Worm (Caenorhabditis elegans): Measurements from ENCODE around the gene T03G11.10.

The T03G11.10 gene

DNA sequence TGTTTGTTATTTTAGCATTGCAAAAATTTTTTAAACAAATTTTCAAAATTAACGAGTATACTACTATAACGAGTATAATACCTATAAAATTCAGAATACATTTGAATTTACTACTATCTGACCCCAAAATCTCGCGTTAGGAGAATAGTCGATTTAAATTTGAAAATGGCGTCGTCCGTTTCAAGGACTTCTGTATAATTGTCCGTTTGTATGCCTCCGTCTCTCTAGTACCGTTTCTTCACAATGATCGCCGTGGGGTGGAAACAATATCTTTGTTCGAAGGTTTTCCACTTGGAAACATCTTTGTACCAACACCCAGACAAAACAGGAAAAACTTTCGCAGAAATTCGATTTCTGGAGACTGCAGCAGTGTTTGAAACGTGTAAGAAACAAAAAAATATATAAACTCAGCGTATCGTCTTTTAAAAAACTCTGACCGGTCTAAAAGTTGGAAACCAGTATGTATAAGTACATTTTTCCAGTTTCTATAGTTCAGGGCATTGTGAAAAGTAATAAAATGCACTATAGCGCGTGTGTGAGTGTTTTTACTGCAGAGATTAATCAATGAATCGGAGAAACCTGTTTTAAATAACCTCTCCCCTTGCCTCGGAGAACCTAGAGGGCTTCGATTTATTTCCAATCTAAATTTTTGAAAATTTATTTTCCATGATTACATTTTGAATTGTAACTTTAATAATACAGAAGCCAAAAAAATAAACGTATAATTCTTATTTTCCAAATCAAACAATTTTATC, 33.1 kb downstream of the T03G11.10 start:
- TF ChIP-seq cog-1 (tag; optimal IDR thresholded peaks at IDR 0.05) (no peak), ref-1 (GFP tag; conservative IDR thresholded peaks at IDR 0.05) (no peak), T22C8.4 (GFP tag; IDR thresholded peaks at IDR 0.05) (no peak), med-1 (GFP tag; optimal IDR thresholded peaks at IDR 0.05; ENCODE audit: insufficient read depth) (no peak), ztf-29 (GFP tag; IDR thresholded peaks at IDR 0.05) (no peak), flt-1 (GFP tag; IDR thresholded peaks at IDR 0.05) (no peak), ztf-23 (GFP tag; IDR thresholded peaks at IDR 0.05) (no peak), tab-1 (GFP tag; IDR thresholded peaks at IDR 0.05) (no peak), klf-2 (GFP tag; conservative IDR thresholded peaks at IDR 0.05) (no peak)

DNA sequence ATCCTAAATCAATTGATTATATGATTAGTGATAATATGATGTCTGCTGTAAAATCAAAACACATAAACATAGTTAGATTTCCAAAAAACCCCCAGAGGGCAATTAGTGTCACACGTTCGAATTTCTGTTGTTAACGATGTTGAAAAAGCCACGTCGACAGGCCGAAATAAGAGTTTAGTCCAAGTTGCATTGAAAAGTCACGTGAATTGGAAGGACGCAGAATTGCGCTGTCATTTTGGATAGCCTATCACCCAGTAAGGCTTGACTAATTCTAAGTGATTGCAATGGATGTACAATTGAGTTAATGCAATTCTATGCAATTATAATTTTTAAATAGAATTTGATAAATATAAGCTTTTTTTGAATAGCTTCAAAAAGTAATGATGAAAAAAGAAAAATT, 35.4 kb downstream of the T03G11.10 start:
- TF ChIP-seq ref-1 (GFP tag; conservative IDR thresholded peaks at IDR 0.05) (no peak), med-1 (GFP tag; optimal IDR thresholded peaks at IDR 0.05; ENCODE audit: insufficient read depth) (no peak), ztf-29 (GFP tag; IDR thresholded peaks at IDR 0.05) (no peak), cog-1 (tag; optimal IDR thresholded peaks at IDR 0.05) (no peak), klf-2 (GFP tag; conservative IDR thresholded peaks at IDR 0.05) (no peak), tab-1 (GFP tag; IDR thresholded peaks at IDR 0.05) (no peak), ztf-23 (GFP tag; IDR thresholded peaks at IDR 0.05) (no peak), T22C8.4 (GFP tag; IDR thresholded peaks at IDR 0.05) (no peak), flt-1 (GFP tag; IDR thresholded peaks at IDR 0.05) (no peak)

DNA sequence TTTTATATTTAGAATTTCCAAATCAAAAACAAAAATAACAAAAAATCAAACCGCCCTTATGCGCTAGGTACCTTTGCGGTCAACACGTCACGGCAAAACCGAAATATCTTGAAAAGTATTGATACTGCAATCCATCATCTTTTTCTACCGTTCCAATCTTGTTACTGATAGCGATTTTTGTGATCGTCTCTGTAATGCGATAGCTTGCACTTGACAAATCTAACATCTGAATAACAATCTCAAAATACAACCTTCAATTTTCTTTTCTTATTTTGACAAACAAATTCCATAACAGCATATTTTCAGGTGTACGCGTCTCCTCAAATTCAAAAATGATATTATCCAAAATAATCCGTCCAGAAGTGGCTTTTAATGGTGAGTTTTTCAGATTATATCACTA, 37.0 kb downstream of the T03G11.10 start, which contains the start of gene tbc-7:
tbc-7 (plus strand) TSS at position 301 of the 400 bp plus-strand sequence.
- TF ChIP-seq cog-1 (tag; optimal IDR thresholded peaks at IDR 0.05) (no peak), ztf-29 (GFP tag; IDR thresholded peaks at IDR 0.05) (no peak), flt-1 (GFP tag; IDR thresholded peaks at IDR 0.05) (no peak), ztf-23 (GFP tag; IDR thresholded peaks at IDR 0.05) (no peak), T22C8.4 (GFP tag; IDR thresholded peaks at IDR 0.05) (no peak), tab-1 (GFP tag; IDR thresholded peaks at IDR 0.05) (no peak), ref-1 (GFP tag; conservative IDR thresholded peaks at IDR 0.05) (no peak), med-1 (GFP tag; optimal IDR thresholded peaks at IDR 0.05; ENCODE audit: insufficient read depth) (no peak), klf-2 (GFP tag; conservative IDR thresholded peaks at IDR 0.05) (no peak)

DNA sequence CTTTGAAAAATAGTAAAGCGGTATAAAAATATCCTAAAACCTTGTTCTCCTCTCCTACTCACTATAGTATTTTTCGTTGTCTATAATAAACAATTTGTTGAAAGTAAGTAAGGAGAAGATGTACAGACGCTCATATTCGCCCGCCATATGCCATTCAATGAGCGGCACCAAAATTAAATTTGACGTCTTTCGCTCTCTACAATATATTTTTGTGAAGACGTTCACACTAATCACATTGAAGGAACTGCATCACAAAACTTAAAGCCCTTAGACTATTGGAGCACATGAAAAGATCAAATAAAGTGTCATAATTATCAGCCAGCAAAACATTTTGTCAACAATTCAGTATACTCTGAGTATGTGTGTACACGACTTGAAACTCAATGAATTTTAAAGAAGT, 39.2 kb downstream of the T03G11.10 start:
- TF ChIP-seq klf-2 (GFP tag; conservative IDR thresholded peaks at IDR 0.05) (no peak), cog-1 (tag; optimal IDR thresholded peaks at IDR 0.05) (no peak), med-1 (GFP tag; optimal IDR thresholded peaks at IDR 0.05; ENCODE audit: insufficient read depth) (no peak), ztf-29 (GFP tag; IDR thresholded peaks at IDR 0.05) (no peak)

- TF ChIP-seq tab-1 (GFP tag; IDR thresholded peaks at IDR 0.05) = no peak
- TF ChIP-seq med-1 (GFP tag; optimal IDR thresholded peaks at IDR 0.05; ENCODE audit: insufficient read depth) = no peak
- no peak for TF ChIP-seq ztf-23 (GFP tag; IDR thresholded peaks at IDR 0.05)
Measured at ce11 chrX:5129447-5129846, 41.5 kb downstream of the T03G11.10 start.

ce11 chrX:5124288-5124687, 46.7 kb downstream of the T03G11.10 start:
- TF ChIP-seq tab-1 (GFP tag; IDR thresholded peaks at IDR 0.05) = no peak
- no peak for TF ChIP-seq flt-1 (GFP tag; IDR thresholded peaks at IDR 0.05)

DNA sequence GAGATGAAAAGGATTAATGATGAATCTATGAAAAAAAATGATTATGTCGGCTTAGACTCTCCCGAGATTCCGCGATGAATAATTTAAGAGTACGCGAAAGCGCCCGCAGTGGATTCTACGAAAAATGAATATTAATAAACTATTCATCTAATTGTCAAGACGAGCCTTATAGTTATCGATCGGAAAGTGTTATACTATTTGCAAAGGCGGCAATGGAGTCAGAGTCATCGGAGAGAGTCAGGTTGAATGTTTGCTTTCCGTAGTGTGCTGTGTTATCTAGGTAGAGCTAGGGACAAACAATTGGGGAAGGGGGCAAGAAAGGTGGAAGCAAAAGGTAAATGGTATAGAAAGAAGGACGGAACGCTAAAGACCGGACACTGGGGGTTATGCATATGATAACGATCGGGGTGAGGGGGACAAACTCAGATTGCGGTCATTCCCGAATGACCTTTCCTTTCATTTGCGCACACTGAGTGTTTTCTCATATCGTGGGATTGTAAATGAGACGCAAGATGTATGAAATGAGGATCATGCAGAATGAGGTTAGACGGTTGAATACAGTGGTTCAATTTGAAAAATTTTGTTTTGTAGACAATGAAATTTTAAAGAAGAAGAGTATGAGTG, 48.1 kb downstream of the T03G11.10 start:
- TF ChIP-seq flt-1 (GFP tag; IDR thresholded peaks at IDR 0.05) (0 out of 2 replicates have a peak, but pooled peaks have one; percentile 21), ztf-23 (GFP tag; IDR thresholded peaks at IDR 0.05) (no peak), med-1 (GFP tag; optimal IDR thresholded peaks at IDR 0.05; ENCODE audit: insufficient read depth) (no peak), ztf-29 (GFP tag; IDR thresholded peaks at IDR 0.05) (no peak), ref-1 (GFP tag; conservative IDR thresholded peaks at IDR 0.05) (no peak), klf-2 (GFP tag; conservative IDR thresholded peaks at IDR 0.05) (no peak), T22C8.4 (GFP tag; IDR thresholded peaks at IDR 0.05) (no peak), cog-1 (tag; optimal IDR thresholded peaks at IDR 0.05) (no peak)

DNA sequence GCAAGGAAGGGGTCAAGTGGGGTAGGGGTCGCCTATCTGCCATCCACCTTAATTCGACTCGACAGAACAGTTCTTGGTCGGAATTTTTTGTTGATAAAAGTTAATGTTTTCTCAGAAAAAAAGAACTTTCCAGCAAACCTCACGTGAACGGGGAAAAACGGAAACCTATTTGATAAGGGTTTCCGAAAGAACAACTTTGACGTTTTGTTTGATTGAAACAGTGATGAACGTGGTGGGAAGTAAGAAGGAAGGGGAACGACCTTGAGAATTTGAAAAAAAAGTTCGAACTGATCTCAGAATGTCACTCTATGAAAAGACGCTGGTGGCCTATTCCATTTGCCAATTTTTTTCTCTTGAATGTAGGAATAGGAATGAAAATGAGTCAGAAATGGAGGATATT, 48.6 kb downstream of the T03G11.10 start:
- no peak for TF ChIP-seq ztf-23 (GFP tag; IDR thresholded peaks at IDR 0.05)
- no peak for TF ChIP-seq T22C8.4 (GFP tag; IDR thresholded peaks at IDR 0.05)

ce11 chrX:5121789-5122188, 49.2 kb downstream of the T03G11.10 start:
- no peak for TF ChIP-seq ref-1 (GFP tag; conservative IDR thresholded peaks at IDR 0.05)
- peak; percentile 64 for TF ChIP-seq T22C8.4 (GFP tag; IDR thresholded peaks at IDR 0.05)

DNA sequence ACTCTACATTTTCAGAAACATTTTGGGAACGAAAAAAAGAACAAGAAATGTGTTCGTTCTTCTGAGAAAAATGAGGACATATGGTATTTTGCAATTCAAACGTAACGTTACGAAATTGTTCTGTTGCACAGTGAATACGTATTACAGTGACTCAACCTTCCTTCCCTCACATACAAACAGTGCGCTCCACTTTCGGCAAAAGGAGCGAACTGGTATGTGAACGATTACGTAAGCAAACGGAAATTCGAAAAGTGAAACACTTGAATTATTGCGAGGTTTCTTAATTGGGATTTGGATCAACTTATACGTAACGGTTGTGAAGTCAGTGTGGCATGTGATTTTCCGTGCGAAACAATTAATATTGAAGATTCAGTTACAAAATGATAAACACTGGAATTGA, 50.2 kb downstream of the T03G11.10 start:
- TF ChIP-seq flt-1 (GFP tag; IDR thresholded peaks at IDR 0.05) = no peak
- no peak for TF ChIP-seq ztf-23 (GFP tag; IDR thresholded peaks at IDR 0.05)
- TF ChIP-seq med-1 (GFP tag; optimal IDR thresholded peaks at IDR 0.05; ENCODE audit: insufficient read depth) = no peak
- TF ChIP-seq cog-1 (tag; optimal IDR thresholded peaks at IDR 0.05) = no peak
- no peak for TF ChIP-seq T22C8.4 (GFP tag; IDR thresholded peaks at IDR 0.05)

- TF ChIP-seq klf-2 (GFP tag; conservative IDR thresholded peaks at IDR 0.05) (no peak), ztf-29 (GFP tag; IDR thresholded peaks at IDR 0.05) (no peak), ref-1 (GFP tag; conservative IDR thresholded peaks at IDR 0.05) (no peak)
Measured at ce11 chrX:5120196-5120595, 50.8 kb downstream of the T03G11.10 start.

Measured in whole organism, midembryonic.